Worm (Caenorhabditis elegans) whole organism, mixed stage, embryonic: ENCODE data around the gene F53E10.6.
A peak's percentile ranks its signal among the peaks of the same experiment; 100 is the strongest.
"Not testable (repeated sequence)": the region's sequence is repeated elsewhere in the genome, so short reads cannot be mapped to it uniquely, and the experiment has no call there.

Experiments used
- blmp-1 ChIP-seq: fragments of 150-350 bp; optimal IDR thresholded peaks from 2 replicates; lab custom pipeline; 2014; ENCODE audit warnings: missing biosample characterization, missing genetic modification characterization
- ceh-39 ChIP-seq: fragments of 150-350 bp; optimal IDR thresholded peaks from 2 replicates; lab custom pipeline; 2014; ENCODE audit warnings: missing biosample characterization, missing genetic modification characterization
- ceh-43 ChIP-seq: fragments of 200-800 bp; sonication (Bioruptor generic); optimal IDR thresholded peaks from 2 replicates; lab custom pipeline; 2018; ENCODE audit warnings: mild to moderate bottlenecking, missing genetic modification characterization, moderate library complexity, missing compliant biosample characterization
- ceh-83 ChIP-seq: fragments of 200-800 bp; sonication (Bioruptor generic); optimal IDR thresholded peaks from 2 replicates; lab custom pipeline; 2018; ENCODE audit warnings: mild to moderate bottlenecking, missing genetic modification characterization, missing compliant biosample characterization
- ces-1 ChIP-seq: fragments of 150-350 bp; optimal IDR thresholded peaks from 2 replicates; lab custom pipeline; 2014; ENCODE audit warnings: missing biosample characterization, missing genetic modification reagents, missing genetic modification characterization
- cnd-1 ChIP-seq: fragments of 200-800 bp; sonication (Bioruptor generic); optimal IDR thresholded peaks from 2 replicates; lab custom pipeline; 2018; ENCODE audit warnings: mild to moderate bottlenecking, missing genetic modification characterization, missing compliant biosample characterization
- drap-1 ChIP-seq: fragments of 200-800 bp; sonication (Bioruptor generic); optimal IDR thresholded peaks from 3 replicates; lab custom pipeline; 2018; ENCODE audit warnings: mild to moderate bottlenecking, missing genetic modification characterization, missing compliant biosample characterization
- elt-1 ChIP-seq: sonication (generic microtip); optimal IDR thresholded peaks from 2 replicates; lab custom pipeline; 2017; ENCODE audit warnings: missing genetic modification characterization, mild to moderate bottlenecking, missing compliant biosample characterization, antibody characterized with exemption, moderate library complexity, borderline replicate concordance; ENCODE audit not compliant: insufficient read depth
- elt-3 ChIP-seq: fragments of 150-350 bp; optimal IDR thresholded peaks from 2 replicates; lab custom pipeline; 2014; ENCODE audit warnings: missing biosample characterization, missing genetic modification characterization
- ham-2 ChIP-seq: fragments of 200-800 bp; sonication (Bioruptor generic); optimal IDR thresholded peaks from 2 replicates; lab custom pipeline; 2018; ENCODE audit warnings: mild to moderate bottlenecking, missing genetic modification characterization, missing compliant biosample characterization
- hlh-1 ChIP-seq: fragments of 150-350 bp; optimal IDR thresholded peaks from 2 replicates; lab custom pipeline; 2014; ENCODE audit warnings: missing biosample characterization, missing genetic modification reagents, missing genetic modification characterization
- lsy-2 ChIP-seq: fragments of 150-350 bp; optimal IDR thresholded peaks from 2 replicates; lab custom pipeline; 2014; ENCODE audit warnings: missing biosample characterization, missing genetic modification characterization
- mab-5 ChIP-seq: fragments of 150-350 bp; optimal IDR thresholded peaks from 2 replicates; lab custom pipeline; 2014; ENCODE audit warnings: missing biosample characterization, missing genetic modification characterization
- mep-1 ChIP-seq: fragments of 150-350 bp; optimal IDR thresholded peaks from 2 replicates; lab custom pipeline; 2017; ENCODE audit warnings: missing biosample characterization, missing genetic modification reagents, missing genetic modification characterization, inconsistent platforms
- mls-2 ChIP-seq: sonication (generic microtip); optimal IDR thresholded peaks from 2 replicates; lab custom pipeline; 2016; ENCODE audit warnings: mild to moderate bottlenecking, missing genetic modification characterization, moderate library complexity, missing compliant biosample characterization
- nhr-12 ChIP-seq: fragments of 150-350 bp; optimal IDR thresholded peaks from 2 replicates; lab custom pipeline; 2014; ENCODE audit warnings: missing biosample characterization, missing genetic modification characterization
- nhr-2 ChIP-seq: fragments of 150-350 bp; optimal IDR thresholded peaks from 2 replicates; lab custom pipeline; 2014; ENCODE audit warnings: missing biosample characterization, missing genetic modification characterization
- nhr-237 ChIP-seq: fragments of 150-350 bp; optimal IDR thresholded peaks from 2 replicates; lab custom pipeline; 2014; ENCODE audit warnings: missing biosample characterization, missing genetic modification characterization
- nhr-28 ChIP-seq: fragments of 150-350 bp; optimal IDR thresholded peaks from 2 replicates; lab custom pipeline; 2014; ENCODE audit warnings: missing biosample characterization, missing genetic modification characterization
- nhr-76 ChIP-seq: sonication (generic microtip); optimal IDR thresholded peaks from 2 replicates; lab custom pipeline; 2017; ENCODE audit warnings: missing biosample characterization, missing genetic modification characterization
- pha-4 ChIP-seq: fragments of 150-350 bp; optimal IDR thresholded peaks from 2 replicates; lab custom pipeline; 2018; ENCODE audit warnings: missing biosample characterization, missing genetic modification reagents, missing genetic modification characterization
- sem-2 ChIP-seq: fragments of 200-800 bp; sonication (Bioruptor generic); optimal IDR thresholded peaks from 2 replicates; lab custom pipeline; 2018; ENCODE audit warnings: mild to moderate bottlenecking, missing genetic modification characterization, missing compliant biosample characterization
- snpc-4 ChIP-seq: fragments of 150-350 bp; optimal IDR thresholded peaks from 2 replicates; lab custom pipeline; 2014; ENCODE audit warnings: missing biosample characterization, missing genetic modification characterization
- sptf-1 ChIP-seq: sonication (generic microtip); optimal IDR thresholded peaks from 2 replicates; lab custom pipeline; 2017; ENCODE audit warnings: mild to moderate bottlenecking, missing genetic modification characterization, moderate library complexity, missing compliant biosample characterization
- tbx-8 ChIP-seq: fragments of 200-800 bp; sonication (Bioruptor generic); optimal IDR thresholded peaks from 2 replicates; lab custom pipeline; 2018; ENCODE audit warnings: mild to moderate bottlenecking, missing genetic modification characterization, moderate library complexity, missing compliant biosample characterization
- unc-120 ChIP-seq: sonication (generic microtip); optimal IDR thresholded peaks from 2 replicates; lab custom pipeline; 2017; ENCODE audit warnings: missing genetic modification characterization, missing compliant biosample characterization; ENCODE audit not compliant: poor library complexity, severe bottlenecking
- unc-62 ChIP-seq: fragments of 150-350 bp; optimal IDR thresholded peaks from 2 replicates; lab custom pipeline; 2014; ENCODE audit warnings: missing biosample characterization, missing genetic modification reagents, missing genetic modification characterization
- zip-8 ChIP-seq: fragments of 150-350 bp; optimal IDR thresholded peaks from 2 replicates; lab custom pipeline; 2014; ENCODE audit warnings: missing biosample characterization, missing genetic modification characterization
- ztf-11 ChIP-seq: fragments of 150-350 bp; optimal IDR thresholded peaks from 2 replicates; lab custom pipeline; 2014; ENCODE audit warnings: missing biosample characterization, missing genetic modification characterization

Gene F53E10.6

DNA sequence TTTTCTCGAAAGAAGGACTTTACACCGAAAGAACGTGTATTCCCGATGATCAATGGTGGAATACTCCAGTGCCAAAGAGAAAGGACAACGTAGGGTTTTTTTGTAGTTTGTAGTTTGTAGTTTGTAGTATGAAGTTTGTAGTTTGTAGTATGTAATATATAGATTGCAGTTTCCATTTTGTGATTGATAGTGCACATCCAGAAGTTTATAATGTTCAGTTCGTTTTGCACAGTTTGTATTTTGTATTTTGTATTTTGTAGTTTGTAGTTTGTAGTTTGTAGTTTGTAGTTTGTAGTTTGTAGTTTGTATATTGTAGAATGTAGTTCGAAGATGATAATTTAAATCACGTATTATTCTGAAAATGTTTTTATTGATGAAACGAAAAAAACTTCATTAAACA, 14.6 kb upstream of the F53E10.6 start:
- TF ChIP-seq tbx-8 (GFP tag; lab: Kevin White, UChicago) (no peak), sptf-1 (no peak), ztf-11 (no peak), cnd-1 (tag; lab: Kevin White, UChicago) (no peak), sem-2 (no peak), mep-1 (no peak), hlh-1 (tag; lab: Kevin White, UChicago) (no peak), nhr-2 (tag; lab: Kevin White, UChicago) (no peak), elt-1 (tag; lab: Kevin White, UChicago) (no peak), nhr-28 (tag; lab: Kevin White, UChicago) (no peak), unc-62 (GFP tag; lab: Kevin White, UChicago) (no peak), zip-8 (tag; lab: Kevin White, UChicago) (no peak), nhr-237 (tag; lab: Kevin White, UChicago) (no peak), pha-4 (no peak), nhr-76 (tag; lab: Kevin White, UChicago) (no peak), snpc-4 (tag; lab: Kevin White, UChicago) (no peak)

DNA sequence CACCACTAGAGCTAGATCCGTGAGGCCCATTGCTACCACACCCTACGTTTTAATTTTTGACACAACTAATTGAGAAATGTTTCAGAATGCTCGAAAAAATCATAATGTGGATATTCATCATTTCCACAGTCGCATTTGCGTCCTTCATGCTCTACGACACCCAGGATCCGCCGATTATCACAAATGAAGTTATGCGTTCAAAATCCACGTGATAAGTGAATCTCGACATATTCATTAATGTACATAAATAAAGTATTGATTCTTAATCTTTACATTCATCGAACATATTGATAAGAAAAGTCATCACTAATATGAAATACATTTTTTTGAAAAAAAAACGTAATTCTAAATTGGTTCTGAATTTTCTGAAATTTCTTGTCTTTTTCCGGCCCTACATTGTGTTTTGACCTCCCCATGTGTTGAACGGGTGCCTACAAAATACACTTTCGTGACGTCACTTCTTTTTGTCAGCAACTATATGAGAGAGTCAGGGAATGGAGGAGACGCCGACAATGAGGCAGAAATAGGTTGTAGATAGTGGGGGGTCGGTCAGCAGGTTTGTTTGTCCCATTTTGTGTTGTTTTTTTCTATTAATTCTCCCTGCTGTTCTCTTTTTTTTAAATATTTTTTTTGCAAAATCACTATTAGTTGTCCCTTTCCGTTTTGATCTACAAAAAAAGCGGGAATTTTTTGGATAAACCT, 12.3 kb upstream of the F53E10.6 start, which contains the start of gene F53E10.1:
Gene F53E10.1, plus strand, starts transcription at position 325 of the 702 bp plus-strand sequence.
- peak; percentile 7 for TF ChIP-seq ceh-83 (GFP tag; lab: Kevin White, UChicago)
- TF ChIP-seq sptf-1, result no peak
- TF ChIP-seq zip-8 (tag; lab: Kevin White, UChicago), result no peak
- no peak for TF ChIP-seq pha-4

- TF ChIP-seq unc-62 (GFP tag; lab: Kevin White, UChicago), result no peak
- TF ChIP-seq elt-3 (tag; lab: Kevin White, UChicago), result no peak
Measured at ce11 chrV:2608352-2608751, 5.5 kb upstream of the F53E10.6 start, which contains the start of gene acr-17. TSS of gene acr-17 (plus strand) at chrV:2608652.

DNA sequence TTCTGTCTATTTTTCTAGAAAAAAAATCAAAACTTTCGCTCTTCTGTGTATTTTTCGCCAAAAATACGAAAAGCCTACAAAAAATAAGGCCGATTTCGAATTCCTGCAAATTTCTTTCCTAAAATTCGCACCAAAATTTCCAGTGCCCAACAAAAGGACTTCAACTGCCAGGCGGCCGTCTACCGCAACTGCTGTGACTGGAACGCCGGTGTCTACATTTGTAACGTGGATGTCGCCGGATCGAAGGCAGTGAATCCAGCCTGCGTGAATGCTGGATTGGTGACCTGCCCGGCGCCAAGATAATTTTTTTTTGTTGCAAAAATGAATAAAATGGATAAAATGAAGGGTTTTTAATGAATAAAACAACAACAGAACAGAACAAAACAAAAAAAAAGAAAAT, 1.0 kb downstream of the F53E10.6 start:
- TF ChIP-seq mls-2 (tag; lab: Kevin White, UChicago) (no peak), hlh-1 (tag; lab: Kevin White, UChicago) (no peak), ceh-43 (GFP tag; lab: Kevin White, UChicago) (no peak), nhr-2 (tag; lab: Kevin White, UChicago) (no peak), cnd-1 (tag; lab: Kevin White, UChicago) (no peak), lsy-2 (no peak), tbx-8 (GFP tag; lab: Kevin White, UChicago) (no peak), pha-4 (no peak), nhr-28 (tag; lab: Kevin White, UChicago) (no peak), snpc-4 (tag; lab: Kevin White, UChicago) (no peak), ceh-83 (GFP tag; lab: Kevin White, UChicago) (no peak), drap-1 (GFP tag; lab: Kevin White, UChicago) (no peak), sem-2 (no peak), blmp-1 (tag; lab: Kevin White, UChicago) (no peak), mab-5 (tag; lab: Kevin White, UChicago) (no peak), sptf-1 (no peak), ceh-39 (no peak)
- TF ChIP-seq, all 35 proteins: peak for 0

ce11 chrV:2600543-2600942, 2.3 kb downstream of the F53E10.6 start:
- TF ChIP-seq lsy-2 (peak; percentile 38), sptf-1 (no peak), unc-120 (tag; lab: Kevin White, UChicago) (peak; percentile 38), nhr-237 (tag; lab: Kevin White, UChicago) (peak; percentile 63), nhr-76 (tag; lab: Kevin White, UChicago) (no peak), ces-1 (peak; percentile 36), mep-1 (peak; percentile 48)

- not testable (repeated sequence) for TF ChIP-seq nhr-12 (tag; lab: Kevin White, UChicago); snpc-4 (tag; lab: Kevin White, UChicago); ham-2 (GFP tag; lab: Kevin White, UChicago)
Measured at ce11 chrV:2598830-2599229, 4.0 kb downstream of the F53E10.6 start, which contains the start of gene F53E10.5. TSS of gene F53E10.5 (minus strand) at chrV:2598930.
